Worm (Caenorhabditis elegans) whole organism, L4 larva: ENCODE data around the gene K01G12.22.

Source experiments
- F26F4.8 ChIP-seq: fragments of 200-800 bp; sonication (Bioruptor generic); conservative IDR thresholded peaks from 2 replicates; pipeline ENCODE4 v1.3.6; 2022; ENCODE audit warnings: missing genetic modification characterization, missing compliant biosample characterization
- F37D6.2 ChIP-seq: sonication (generic microtip); optimal IDR thresholded peaks from 2 replicates; lab custom pipeline; 2016; ENCODE audit warnings: mild to moderate bottlenecking, missing genetic modification characterization, missing compliant biosample characterization
- F49E8.2 ChIP-seq: sonication (generic microtip); optimal IDR thresholded peaks from 2 replicates; lab custom pipeline; 2016; ENCODE audit warnings: missing compliant biosample characterization, mild to moderate bottlenecking, missing genetic modification characterization, borderline replicate concordance
- Y105C5A.15 ChIP-seq: fragments of 200-800 bp; sonication (Bioruptor generic); IDR thresholded peaks from 2 replicates; pipeline ENCODE4 v1.3.6; 2022; ENCODE audit warnings: missing genetic modification characterization, missing compliant biosample characterization
- Y5F2A.4 ChIP-seq: fragments of 200-800 bp; sonication (Bioruptor generic); optimal IDR thresholded peaks from 2 replicates; lab custom pipeline; 2018; ENCODE audit warnings: mild to moderate bottlenecking, missing genetic modification characterization, missing compliant biosample characterization
- Y75B8A.6 ChIP-seq: fragments of 200-800 bp; sonication (Bioruptor generic); IDR thresholded peaks from 2 replicates; pipeline ENCODE4 v1.3.6; 2022; ENCODE audit warnings: missing genetic modification reagents, missing genetic modification characterization, missing compliant biosample characterization
- ZK337.2 ChIP-seq: fragments of 200-800 bp; sonication (Bioruptor generic); IDR thresholded peaks from 2 replicates; pipeline ENCODE4 v1.3.6; 2022; ENCODE audit warnings: missing genetic modification reagents, missing genetic modification characterization, missing compliant biosample characterization
- ZK546.5 ChIP-seq, 2 experiments: sonication (generic microtip); optimal IDR thresholded peaks; 2 replicates each; lab custom pipeline; 2017; ENCODE audit warnings: missing biosample characterization in 2 of 2, missing genetic modification characterization in 2 of 2
- aha-1 ChIP-seq: fragments of 150-350 bp; peaks from one replicate; lab custom pipeline; 2014; ENCODE audit warnings: missing biosample characterization, missing genetic modification characterization
- arid-1 ChIP-seq: fragments of 200-800 bp; sonication (Bioruptor generic); conservative IDR thresholded peaks from 2 replicates; pipeline ENCODE4 v1.3.6; 2022; ENCODE audit warnings: missing genetic modification reagents, missing genetic modification characterization, missing compliant biosample characterization
- attf-4 ChIP-seq: sonication (generic microtip); optimal IDR thresholded peaks from 3 replicates; lab custom pipeline; 2017; ENCODE audit warnings: missing biosample characterization, missing genetic modification characterization
- ces-1 ChIP-seq: fragments of 150-350 bp; sonication (generic microtip); optimal IDR thresholded peaks from 4 replicates; lab custom pipeline; 2014; ENCODE audit warnings: missing biosample characterization, missing genetic modification reagents, missing genetic modification characterization
- cey-2 ChIP-seq: sonication (generic microtip); optimal IDR thresholded peaks from 3 replicates; lab custom pipeline; 2017; ENCODE audit warnings: missing genetic modification characterization, mild to moderate bottlenecking, missing compliant biosample characterization, antibody characterized with exemption, borderline replicate concordance; ENCODE audit not compliant: insufficient read depth
- daf-19 ChIP-seq: fragments of 200-800 bp; sonication (Bioruptor generic); conservative IDR thresholded peaks from 2 replicates; pipeline ENCODE4 v1.3.6; 2022; ENCODE audit warnings: missing genetic modification characterization, missing compliant biosample characterization
- dmd-6 ChIP-seq: fragments of 200-800 bp; sonication (Bioruptor generic); IDR thresholded peaks from 2 replicates; pipeline ENCODE4 v1.3.6; 2022; ENCODE audit warnings: missing genetic modification reagents, missing genetic modification characterization, missing compliant biosample characterization
- dpl-1 ChIP-seq: fragments of 150-350 bp; optimal IDR thresholded peaks from 2 replicates; lab custom pipeline; 2014; ENCODE audit warnings: missing biosample characterization, missing genetic modification reagents, missing genetic modification characterization
- egl-27 ChIP-seq: sonication (generic microtip); optimal IDR thresholded peaks from 3 replicates; lab custom pipeline; 2017; ENCODE audit warnings: missing biosample characterization, missing genetic modification reagents, missing genetic modification characterization
- fkh-10 ChIP-seq: fragments of 150-350 bp; optimal IDR thresholded peaks from 2 replicates; lab custom pipeline; 2014; ENCODE audit warnings: missing biosample characterization, missing genetic modification reagents, missing genetic modification characterization
- fos-1 ChIP-seq: fragments of 150-350 bp; optimal IDR thresholded peaks from 2 replicates; lab custom pipeline; 2014; ENCODE audit warnings: missing biosample characterization, missing genetic modification characterization
- gei-8 ChIP-seq: fragments of 200-800 bp; sonication (Bioruptor generic); optimal IDR thresholded peaks from 2 replicates; lab custom pipeline; 2018; ENCODE audit warnings: mild to moderate bottlenecking, missing genetic modification characterization, missing compliant biosample characterization
- jun-1 ChIP-seq: fragments of 150-350 bp; optimal IDR thresholded peaks from 2 replicates; lab custom pipeline; 2014; ENCODE audit warnings: missing biosample characterization, missing genetic modification reagents, missing genetic modification characterization
- lin-13 ChIP-seq: fragments of 150-350 bp; optimal IDR thresholded peaks from 2 replicates; lab custom pipeline; 2014; ENCODE audit warnings: missing biosample characterization, missing genetic modification reagents, missing genetic modification characterization
- lin-15B ChIP-seq: fragments of 150-350 bp; sonication (generic microtip); optimal IDR thresholded peaks from 3 replicates; lab custom pipeline; 2014; ENCODE audit warnings: missing biosample characterization, missing genetic modification characterization
- lsy-2 ChIP-seq, 2 experiments: fragments of 150-350 bp in 1 of 2; sonication (generic microtip) in 1 of 2; optimal IDR thresholded peaks; 2 replicates each; lab custom pipeline; 2014 to 2017; ENCODE audit warnings: missing biosample characterization in 2 of 2, missing genetic modification characterization in 2 of 2
- mxl-2 ChIP-seq: fragments of 200-800 bp; sonication (Bioruptor generic); conservative IDR thresholded peaks from 2 replicates; pipeline ENCODE4 v1.3.6; 2022; ENCODE audit warnings: missing genetic modification reagents, missing genetic modification characterization, missing compliant biosample characterization
- nhr-10 ChIP-seq: fragments of 150-350 bp; optimal IDR thresholded peaks from 2 replicates; lab custom pipeline; 2014; ENCODE audit warnings: missing biosample characterization, missing genetic modification characterization
- nhr-11 ChIP-seq: fragments of 150-350 bp; optimal IDR thresholded peaks from 2 replicates; lab custom pipeline; 2014; ENCODE audit warnings: missing biosample characterization, missing genetic modification characterization
- nhr-111 ChIP-seq: fragments of 200-800 bp; sonication (Bioruptor generic); optimal IDR thresholded peaks from 2 replicates; lab custom pipeline; 2018; ENCODE audit warnings: mild to moderate bottlenecking, missing genetic modification characterization, missing compliant biosample characterization
- nhr-41 ChIP-seq: fragments of 200-800 bp; sonication (Bioruptor generic); IDR thresholded peaks from 2 replicates; pipeline ENCODE4 v1.3.6; 2022; ENCODE audit warnings: missing genetic modification reagents, missing genetic modification characterization, missing compliant biosample characterization
- nhr-6 ChIP-seq: fragments of 150-350 bp; optimal IDR thresholded peaks from 2 replicates; lab custom pipeline; 2014; ENCODE audit warnings: missing biosample characterization, missing genetic modification characterization
- rbr-2 ChIP-seq: sonication (generic microtip); optimal IDR thresholded peaks from 2 replicates; lab custom pipeline; 2016; ENCODE audit warnings: missing genotype, missing genetic modification characterization, missing compliant biosample characterization
- snpc-1.2 ChIP-seq: fragments of 200-800 bp; sonication (Bioruptor generic); IDR thresholded peaks from 2 replicates; pipeline ENCODE4 v1.3.6; 2022; ENCODE audit warnings: missing genetic modification reagents, missing genetic modification characterization, missing compliant biosample characterization
- spr-1 ChIP-seq: sonication (generic microtip); optimal IDR thresholded peaks from 2 replicates; lab custom pipeline; 2016; ENCODE audit warnings: mild to moderate bottlenecking, missing genetic modification characterization, missing compliant biosample characterization
- tra-1 ChIP-seq: fragments of 200-800 bp; sonication (Bioruptor generic); IDR thresholded peaks from 2 replicates; pipeline ENCODE4 v1.3.6; 2022; ENCODE audit warnings: missing genetic modification reagents, missing genetic modification characterization, missing compliant biosample characterization
- unc-130 ChIP-seq: sonication (generic microtip); optimal IDR thresholded peaks from 2 replicates; lab custom pipeline; 2016; ENCODE audit warnings: missing genetic modification reagents, missing genetic modification characterization, missing compliant biosample characterization
- unc-62 ChIP-seq, 3 experiments: fragments of 150-350 bp in 1 of 3; sonication (generic microtip); optimal IDR thresholded peaks in 2 of 3; peaks in 1 of 3; 1 replicate in 1 of 3; 2 replicates in 2 of 3; lab custom pipeline; 2014 to 2017; ENCODE audit warnings: missing biosample characterization in 3 of 3, missing genetic modification characterization in 3 of 3, missing genetic modification reagents in 3 of 3, missing genotype in 1 of 3
- zag-1 ChIP-seq: fragments of 150-350 bp; optimal IDR thresholded peaks from 2 replicates; lab custom pipeline; 2014; ENCODE audit warnings: missing biosample characterization, missing genetic modification characterization
- zip-11 ChIP-seq: fragments of 200-800 bp; sonication (Bioruptor generic); IDR thresholded peaks from 2 replicates; pipeline ENCODE4 v1.3.6; 2022; ENCODE audit warnings: missing genetic modification characterization, missing compliant biosample characterization
- ztf-11 ChIP-seq: fragments of 150-350 bp; optimal IDR thresholded peaks from 2 replicates; lab custom pipeline; 2014; ENCODE audit warnings: missing biosample characterization, missing genetic modification characterization

Gene K01G12.22

ce11 chrIV:14162772-14163171 is 29.2 kb upstream of the K01G12.22 start, which contains the start of gene R05A10.7:
Gene R05A10.7, minus strand, starts transcription at chrIV:14162872.
- TF ChIP-seq Y75B8A.6 (no peak), unc-62 (GFP tag; optimal IDR thresholded peaks at IDR 0.05 in 1 of 2; lab: Kevin White, UChicago) (peak in 1 of 2 experiments; percentile 6), unc-62 (tag; optimal IDR thresholded peaks at IDR 0.05; lab: Kevin White, UChicago) (no peak)
- TF ChIP-seq, all 104 proteins: peak for 1

ce11 chrIV:14164109-14164508 is 27.9 kb upstream of the K01G12.22 start:
- TF ChIP-seq jun-1 (tag; lab: Kevin White, UChicago) (no peak), mxl-2 (GFP tag; lab: Robert Waterston, UW) (no peak), spr-1 (no peak), aha-1 (tag; lab: Kevin White, UChicago) (peak; percentile 52), tra-1 (GFP tag; lab: Robert Waterston, UW) (no peak), nhr-111 (GFP tag; lab: Kevin White, UChicago) (no peak), fos-1 (tag; lab: Kevin White, UChicago) (no peak), Y105C5A.15 (no peak), unc-62 (GFP tag; optimal IDR thresholded peaks at IDR 0.05 in 1 of 2; lab: Kevin White, UChicago) (peak in 1 of 2 experiments; percentile 88), unc-62 (tag; optimal IDR thresholded peaks at IDR 0.05; lab: Kevin White, UChicago) (no peak), ztf-11 (tag; lab: Kevin White, UChicago) (no peak), F37D6.2 (tag; lab: Kevin White, UChicago) (no peak), dmd-6 (GFP tag; lab: Robert Waterston, UW) (no peak), fkh-10 (no peak), ZK337.2 (GFP tag; lab: Robert Waterston, UW) (no peak)

- no peak for TF ChIP-seq lin-15B
- TF ChIP-seq rbr-2 (tag; lab: Kevin White, UChicago): no peak
- TF ChIP-seq ZK337.2 (GFP tag; lab: Robert Waterston, UW): no peak
- TF ChIP-seq cey-2: no peak
- no peak for TF ChIP-seq egl-27 (tag; lab: Kevin White, UChicago)
- no peak for TF ChIP-seq Y5F2A.4 (GFP tag; lab: Kevin White, UChicago)
- no peak for TF ChIP-seq zip-11 (GFP tag; lab: Robert Waterston, UW)
- no peak for TF ChIP-seq unc-130 (GFP tag; lab: Kevin White, UChicago)
- TF ChIP-seq F26F4.8: no peak
- TF ChIP-seq zag-1 (tag; lab: Kevin White, UChicago): no peak
- no peak for TF ChIP-seq lsy-2 (tag; optimal IDR thresholded peaks at IDR 0.05; lab: Kevin White, UChicago)
- TF ChIP-seq arid-1 (GFP tag; lab: Robert Waterston, UW): no peak
- TF ChIP-seq nhr-11 (tag; lab: Kevin White, UChicago): no peak
- TF ChIP-seq attf-4 (tag; lab: Kevin White, UChicago): no peak
- no peak for TF ChIP-seq ces-1 (GFP tag; lab: Kevin White, UChicago)
- no peak for TF ChIP-seq nhr-41
- TF ChIP-seq spr-1: no peak
Measured at ce11 chrIV:14165476-14165875, 26.5 kb upstream of the K01G12.22 start, which contains the start of gene R05A10.6. Gene R05A10.6, plus strand, starts transcription at chrIV:14165776.

ce11 chrIV:14172181-14172580 is 19.8 kb upstream of the K01G12.22 start, which contains the start of gene R05A10.4:
Gene R05A10.4, plus strand, starts transcription at chrIV:14172481.
- TF ChIP-seq snpc-1.2 (GFP tag; lab: Robert Waterston, UW) (no peak), ztf-11 (tag; lab: Kevin White, UChicago) (no peak), nhr-6 (tag; lab: Kevin White, UChicago) (no peak), lin-13 (GFP tag; lab: Kevin White, UChicago) (no peak), daf-19 (GFP tag; lab: Robert Waterston, UW) (no peak), lsy-2 (tag; optimal IDR thresholded peaks at IDR 0.05; lab: Kevin White, UChicago) (no peak), gei-8 (GFP tag; lab: Kevin White, UChicago) (no peak), ZK546.5 (tag; optimal IDR thresholded peaks at IDR 0.05; lab: Kevin White, UChicago) (no peak), ces-1 (GFP tag; lab: Kevin White, UChicago) (no peak), nhr-10 (tag; lab: Kevin White, UChicago) (no peak), fos-1 (tag; lab: Kevin White, UChicago) (no peak), F49E8.2 (tag; lab: Kevin White, UChicago) (no peak), dpl-1 (GFP tag; lab: Kevin White, UChicago) (no peak)
